Worm (Caenorhabditis elegans) whole organism, L1 larva: ENCODE results near the gene C15C8.4.
A peak's percentile ranks its signal among the peaks of the same experiment; 100 is the strongest.

Experiments
- C04F5.9 ChIP-seq: sonication (generic microtip); optimal IDR thresholded peaks from 2 replicates; lab custom pipeline; 2016; ENCODE audit warnings: missing genetic modification characterization, missing compliant biosample characterization
- Y116A8C.19 ChIP-seq: sonication (generic microtip); optimal IDR thresholded peaks from 2 replicates; lab custom pipeline; 2016; ENCODE audit warnings: missing compliant biosample characterization, missing genetic modification characterization, borderline replicate concordance
- aly-2 ChIP-seq: fragments of 150-350 bp; optimal IDR thresholded peaks from 2 replicates; lab custom pipeline; 2014; ENCODE audit warnings: missing biosample characterization, missing genetic modification characterization
- blmp-1 ChIP-seq: fragments of 150-350 bp; optimal IDR thresholded peaks from 2 replicates; lab custom pipeline; 2014; ENCODE audit warnings: missing biosample characterization, missing genetic modification characterization
- ceh-82 ChIP-seq, 3 experiments: fragments of 150-350 bp in 1 of 3; sonication (generic microtip) in 2 of 3; optimal IDR thresholded peaks; 2 replicates each; lab custom pipeline; 2014 to 2017; ENCODE audit warnings: missing biosample characterization in 3 of 3, missing genetic modification characterization in 3 of 3
- ceh-90 ChIP-seq: sonication (generic microtip); optimal IDR thresholded peaks from 2 replicates; lab custom pipeline; 2016; ENCODE audit warnings: missing genetic modification characterization, missing compliant biosample characterization
- ces-1 ChIP-seq: fragments of 150-350 bp; optimal IDR thresholded peaks from 2 replicates; lab custom pipeline; 2014; ENCODE audit warnings: missing biosample characterization, missing genetic modification reagents, missing genetic modification characterization
- dsc-1 ChIP-seq: sonication (generic microtip); optimal IDR thresholded peaks from 2 replicates; lab custom pipeline; 2016; ENCODE audit warnings: mild to moderate bottlenecking, missing genetic modification characterization, missing compliant biosample characterization
- efl-1 ChIP-seq, 4 experiments: fragments of 150-350 bp; optimal IDR thresholded peaks in 3 of 4; peaks in 1 of 4; 1 replicate in 1 of 4; 2 replicates in 3 of 4; lab custom pipeline; 2014; ENCODE audit warnings: missing biosample characterization in 2 of 4, missing genetic modification characterization in 2 of 4, missing genetic modification reagents in 2 of 4
- egl-27 ChIP-seq, 2 experiments: fragments of 150-350 bp in 1 of 2; sonication (generic microtip); optimal IDR thresholded peaks; 3 replicates each; lab custom pipeline; 2017 to 2018; ENCODE audit warnings: missing biosample characterization in 2 of 2, missing genetic modification characterization in 2 of 2, missing genetic modification reagents in 2 of 2
- elt-2 ChIP-seq: sonication (generic microtip); optimal IDR thresholded peaks from 2 replicates; lab custom pipeline; 2016; ENCODE audit warnings: missing genetic modification characterization, mild to moderate bottlenecking, inconsistent platforms, missing compliant biosample characterization, missing genetic modification reagents
- elt-3 ChIP-seq, 6 experiments: fragments of 150-350 bp in 1 of 6; sonication (generic microtip); optimal IDR thresholded peaks; 2 replicates each; lab custom pipeline; 2017 to 2018; ENCODE audit warnings: missing biosample characterization in 6 of 6, missing genetic modification characterization in 6 of 6, inconsistent platforms in 1 of 6
- fkh-10 ChIP-seq: sonication (generic microtip); optimal IDR thresholded peaks from 2 replicates; lab custom pipeline; 2017; ENCODE audit warnings: missing biosample characterization, missing genetic modification reagents, missing genetic modification characterization
- fkh-4 ChIP-seq: sonication (generic microtip); optimal IDR thresholded peaks from 2 replicates; lab custom pipeline; 2016; ENCODE audit warnings: missing compliant biosample characterization, missing genetic modification characterization, borderline replicate concordance
- fkh-8 ChIP-seq: sonication (generic microtip); optimal IDR thresholded peaks from 2 replicates; lab custom pipeline; 2016; ENCODE audit warnings: mild to moderate bottlenecking, missing genetic modification characterization, missing compliant biosample characterization
- grh-1 ChIP-seq: fragments of 200-800 bp; sonication (Bioruptor generic); IDR thresholded peaks from 2 replicates; pipeline ENCODE4 v1.3.6; 2022; ENCODE audit warnings: missing genetic modification reagents, missing genetic modification characterization, missing compliant biosample characterization
- hlh-17 ChIP-seq: fragments of 200-800 bp; sonication (Bioruptor generic); optimal IDR thresholded peaks from 2 replicates; lab custom pipeline; 2018; ENCODE audit warnings: missing genetic modification characterization, mild to moderate bottlenecking, missing compliant biosample characterization, moderate library complexity, borderline replicate concordance
- isw-1 ChIP-seq: fragments of 200-800 bp; sonication (Bioruptor generic); IDR thresholded peaks from 2 replicates; pipeline ENCODE4 v1.3.6; 2022; ENCODE audit warnings: missing genetic modification characterization, missing compliant biosample characterization
- lin-14 ChIP-seq: fragments of 200-800 bp; sonication (Bioruptor generic); optimal IDR thresholded peaks from 2 replicates; lab custom pipeline; 2018; ENCODE audit warnings: mild to moderate bottlenecking, missing genetic modification characterization, moderate library complexity, missing compliant biosample characterization
- mab-9 ChIP-seq: fragments of 200-800 bp; sonication (Bioruptor generic); IDR thresholded peaks from 2 replicates; pipeline ENCODE4 v1.3.6; 2022; ENCODE audit warnings: missing genetic modification reagents, missing genetic modification characterization, missing compliant biosample characterization
- nhr-19 ChIP-seq: fragments of 200-800 bp; sonication (Bioruptor generic); conservative IDR thresholded peaks from 2 replicates; pipeline ENCODE4 v1.3.6; 2022; ENCODE audit warnings: missing genetic modification characterization, missing compliant biosample characterization
- nhr-77 ChIP-seq: fragments of 150-350 bp; optimal IDR thresholded peaks from 2 replicates; lab custom pipeline; 2014; ENCODE audit warnings: missing biosample characterization, missing genetic modification characterization
- nhr-85 ChIP-seq: sonication (generic microtip); peaks from one replicate; lab custom pipeline; 2016; ENCODE audit warnings: missing genetic modification characterization, inconsistent platforms, missing compliant biosample characterization
- pag-3 ChIP-seq: sonication (generic microtip); optimal IDR thresholded peaks from 2 replicates; lab custom pipeline; 2017; ENCODE audit warnings: missing genetic modification characterization, mild to moderate bottlenecking, missing compliant biosample characterization, antibody characterized with exemption, borderline replicate concordance; ENCODE audit not compliant: insufficient read depth
- pqm-1 ChIP-seq: sonication (generic microtip); optimal IDR thresholded peaks from 3 replicates; lab custom pipeline; 2017; ENCODE audit warnings: missing biosample characterization, missing genetic modification characterization
- rnt-1 ChIP-seq: sonication (generic microtip); optimal IDR thresholded peaks from 2 replicates; lab custom pipeline; 2016; ENCODE audit warnings: mild to moderate bottlenecking, missing genetic modification characterization, moderate library complexity, missing compliant biosample characterization
- sup-37 ChIP-seq: fragments of 200-800 bp; sonication (Bioruptor generic); optimal IDR thresholded peaks from 2 replicates; lab custom pipeline; 2018; ENCODE audit warnings: mild to moderate bottlenecking, missing genetic modification characterization, missing compliant biosample characterization
- swsn-7 ChIP-seq: sonication (generic microtip); optimal IDR thresholded peaks from 2 replicates; lab custom pipeline; 2016; ENCODE audit warnings: missing genetic modification characterization, missing compliant biosample characterization
- tlp-1 ChIP-seq: fragments of 150-350 bp; optimal IDR thresholded peaks from 2 replicates; lab custom pipeline; 2014; ENCODE audit warnings: missing biosample characterization, missing genetic modification characterization
- unc-62 ChIP-seq: fragments of 150-350 bp; optimal IDR thresholded peaks from 2 replicates; lab custom pipeline; 2014; ENCODE audit warnings: missing biosample characterization, missing genetic modification reagents, missing genetic modification characterization
- zag-1 ChIP-seq: fragments of 150-350 bp; optimal IDR thresholded peaks from 2 replicates; lab custom pipeline; 2014; ENCODE audit warnings: missing biosample characterization, missing genetic modification characterization

C15C8.4 gene

ce11 chrV:12759660-12760059, 12.4 kb upstream of the C15C8.4 start, which contains the start of gene papl-1 (continued):
- no peak for TF ChIP-seq elt-2 (tag; lab: Kevin White, UChicago)
- TF ChIP-seq swsn-7 (tag; lab: Kevin White, UChicago) = no peak

DNA sequence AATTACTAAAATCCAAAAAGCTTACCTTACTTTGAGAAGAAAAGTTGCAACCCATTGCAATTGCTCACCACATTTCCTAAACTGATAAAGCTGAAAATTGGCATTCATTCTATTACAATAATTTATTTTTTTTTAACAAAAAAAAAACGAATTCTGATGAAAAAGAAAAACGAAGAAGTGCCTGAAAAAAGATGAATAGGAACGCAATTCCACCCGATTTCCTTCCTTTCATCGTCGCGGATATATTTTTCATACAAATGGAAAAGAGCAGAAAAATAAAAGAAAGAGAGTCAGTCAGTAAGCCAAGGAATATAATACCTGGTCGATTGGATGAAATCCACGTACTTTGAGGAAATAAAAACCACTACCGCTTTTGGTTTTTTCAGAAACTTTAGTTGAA, 7.6 kb upstream of the C15C8.4 start, which contains the start of gene gpa-13:
TSS of gene gpa-13 (minus strand) at position 101 of the 400 bp plus-strand sequence.
- no peak for TF ChIP-seq pqm-1 (tag; lab: Kevin White, UChicago)
- no peak for TF ChIP-seq elt-3 (tag; optimal IDR thresholded peaks at IDR 0.05; lab: Kevin White, UChicago)
- TF ChIP-seq ceh-90 (tag; lab: Kevin White, UChicago) = no peak
- TF ChIP-seq sup-37 (GFP tag; lab: Kevin White, UChicago) = no peak
- no peak for TF ChIP-seq grh-1 (GFP tag; lab: Robert Waterston, UW)
- no peak for TF ChIP-seq aly-2 (tag; lab: Kevin White, UChicago)

DNA sequence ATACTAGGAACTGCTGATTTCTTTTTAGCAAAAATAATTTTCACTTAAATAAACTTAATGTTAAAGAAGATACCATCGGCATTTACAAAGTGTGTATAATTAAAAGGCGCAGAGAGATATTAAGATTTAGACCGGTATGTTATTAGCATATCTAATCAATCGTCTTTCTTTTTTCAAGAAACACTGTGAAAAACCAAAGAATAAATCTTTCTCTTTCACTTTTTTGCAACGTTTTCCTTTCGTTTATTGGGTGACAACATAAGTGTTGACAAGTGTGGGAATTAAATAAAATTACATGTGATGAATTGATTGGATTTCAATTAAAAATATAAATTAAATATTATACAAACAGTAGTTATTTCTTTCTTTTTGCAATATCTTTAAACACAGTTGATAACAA, 5.1 kb upstream of the C15C8.4 start, which contains the start of gene C15C8.8:
TSS of gene C15C8.8 (minus strand) at position 101 of the 400 bp plus-strand sequence.
- peak; percentile 40 for TF ChIP-seq blmp-1
- no peak for TF ChIP-seq unc-62 (GFP tag; lab: Kevin White, UChicago)
- no peak for TF ChIP-seq nhr-19 (GFP tag; lab: Robert Waterston, UW)
- TF ChIP-seq nhr-85 (tag; lab: Kevin White, UChicago) = peak; percentile 25

- TF ChIP-seq pag-3 (tag; lab: Kevin White, UChicago) (no peak), dsc-1 (tag; lab: Kevin White, UChicago) (peak; percentile 87), fkh-4 (peak; percentile 83)
Observed at ce11 chrV:12751495-12752050, 4.3 kb upstream of the C15C8.4 start, which contains the start of gene C15C8.6. Gene C15C8.6, minus strand, starts transcription at chrV:12751545.

DNA sequence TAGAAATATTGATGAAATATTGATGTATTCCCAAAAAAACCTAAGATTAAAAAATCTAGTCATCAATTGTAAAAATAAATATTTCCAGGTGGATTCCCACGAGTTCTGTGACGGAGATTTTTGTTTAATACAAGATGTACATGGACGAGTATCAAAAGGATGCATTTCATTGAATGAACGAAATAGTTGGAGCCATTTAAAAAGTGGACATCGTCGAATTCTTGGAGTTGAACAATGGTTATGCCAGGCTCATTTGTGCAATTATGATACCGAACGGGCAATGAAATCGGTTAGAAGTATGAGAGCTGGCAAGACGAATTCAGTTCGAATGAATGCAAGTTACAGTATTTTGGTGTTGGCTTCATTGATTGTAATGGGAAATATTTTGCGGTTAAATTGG, 2.3 kb upstream of the C15C8.4 start:
- TF ChIP-seq C04F5.9 (tag; lab: Kevin White, UChicago) (no peak), ceh-82 (tag; optimal IDR thresholded peaks at IDR 0.05; lab: Kevin White, UChicago) (no peak), Y116A8C.19 (tag; lab: Kevin White, UChicago) (no peak), fkh-4 (no peak), efl-1 (optimal IDR thresholded peaks at IDR 0.05; lab: Kevin White, UChicago) (no peak), efl-1 (GFP tag; optimal IDR thresholded peaks at IDR 0.05 in 1 of 2; lab: Kevin White, UChicago) (no peak), fkh-8 (tag; lab: Kevin White, UChicago) (no peak), pqm-1 (tag; lab: Kevin White, UChicago) (no peak), nhr-77 (tag; lab: Kevin White, UChicago) (no peak), egl-27 (tag; optimal IDR thresholded peaks at IDR 0.05; lab: Kevin White, UChicago) (no peak), zag-1 (no peak), rnt-1 (tag; lab: Kevin White, UChicago) (no peak), dsc-1 (tag; lab: Kevin White, UChicago) (no peak), tlp-1 (tag; lab: Kevin White, UChicago) (no peak), pag-3 (tag; lab: Kevin White, UChicago) (no peak)

DNA sequence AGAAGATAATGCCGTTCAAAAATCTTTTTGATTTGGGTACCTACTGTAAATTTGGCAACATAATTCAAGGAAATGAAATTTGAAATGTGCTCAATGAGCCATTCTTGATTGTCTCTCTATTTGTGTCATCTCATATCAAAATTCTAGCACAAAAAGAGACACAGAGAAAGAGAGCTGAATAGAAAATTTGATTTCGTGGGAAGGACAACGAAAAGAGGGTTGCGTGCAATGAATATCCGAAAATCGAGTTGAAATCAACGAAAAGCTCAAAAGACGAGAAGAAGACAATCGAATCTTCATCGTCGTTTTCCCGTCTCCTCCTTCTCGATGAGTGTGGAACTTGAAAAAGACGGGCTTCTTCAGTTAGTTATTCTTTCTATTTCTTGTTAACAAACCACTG, 593 bp upstream of the C15C8.4 start, which contains the start of gene C15C8.5:
TSS of gene C15C8.5 (plus strand) at position 152 of the 400 bp plus-strand sequence.
- TF ChIP-seq fkh-10 (GFP tag; lab: Kevin White, UChicago) (peak; percentile 93), elt-3 (tag; optimal IDR thresholded peaks at IDR 0.05; lab: Kevin White, UChicago) (no peak), isw-1 (no peak; the same call in 1 of the 2 replicates), unc-62 (GFP tag; lab: Kevin White, UChicago) (no peak), ces-1 (GFP tag; lab: Kevin White, UChicago) (peak; percentile 43), lin-14 (GFP tag; lab: Kevin White, UChicago) (peak; percentile 36), mab-9 (GFP tag; lab: Robert Waterston, UW) (no peak), hlh-17 (GFP tag; lab: Kevin White, UChicago) (no peak)
